Fruit fly (Drosophila melanogaster): ENCODE data around the gene trh.
A peak's percentile ranks its signal among the peaks of the same experiment; 100 is the strongest.

The trh gene

dm6 chr3L:440249-440648 is 47.8 kb upstream of the trh start (continued):
- TF ChIP-seq Atf-2 (GFP tag; optimal IDR thresholded peaks at IDR 0.05), result no peak
- no peak for TF ChIP-seq tin (GFP tag; optimal IDR thresholded peaks at IDR 0.05)
- no peak for TF ChIP-seq Eip74EF (GFP tag; optimal IDR thresholded peaks at IDR 0.05)
- TF ChIP-seq CG1832 (GFP tag; optimal IDR thresholded peaks at IDR 0.05), result no peak
- TF ChIP-seq Usf (GFP tag; optimal IDR thresholded peaks at IDR 0.05), result no peak
- no peak for TF ChIP-seq Gsc (GFP tag; IDR thresholded peaks at IDR 0.05)
- 0 out of 2 replicates have a peak, but pooled peaks have one; percentile 4 for TF ChIP-seq CG3847 (GFP tag; IDR thresholded peaks at IDR 0.05)
- no peak; the same call in 2 of the 3 replicates for TF ChIP-seq Optix (GFP tag; IDR thresholded peaks at IDR 0.05)
- no peak for TF ChIP-seq disco-r (GFP tag; optimal IDR thresholded peaks at IDR 0.05)
- no peak for TF ChIP-seq Dfd (GFP tag; optimal IDR thresholded peaks at IDR 0.05)
- TF ChIP-seq CG12104 (GFP tag; optimal IDR thresholded peaks at IDR 0.05), result peak; percentile 25
- TF ChIP-seq tll (GFP tag; optimal IDR thresholded peaks at IDR 0.05), result no peak
- TF ChIP-seq Xrp1 (GFP tag; IDR thresholded peaks at IDR 0.05), result peak; percentile 29; the same call in 1 of the 2 replicates
- no peak for TF ChIP-seq CHES-1-like (GFP tag; optimal IDR thresholded peaks at IDR 0.05)
- no peak for TF ChIP-seq crc (GFP tag; optimal IDR thresholded peaks at IDR 0.05)
- no peak for TF ChIP-seq dan (GFP tag; IDR thresholded peaks at IDR 0.05)
- TF ChIP-seq stwl (tag; optimal IDR thresholded peaks at IDR 0.05), result no peak
- no peak for TF ChIP-seq Sin3A (optimal IDR thresholded peaks at IDR 0.05)
- peak; percentile 25 for TF ChIP-seq CG13123 (GFP tag; optimal IDR thresholded peaks at IDR 0.05)
- TF ChIP-seq CG1647 (GFP tag; optimal IDR thresholded peaks at IDR 0.05), result no peak
- TF ChIP-seq unc-4 (GFP tag; IDR thresholded peaks at IDR 0.05; ENCODE audit: partially characterized antibody), result no peak
- TF ChIP-seq ato (GFP tag; IDR thresholded peaks at IDR 0.05; ENCODE audit: partially characterized antibody), result no peak
- TF ChIP-seq Kr (GFP tag; optimal IDR thresholded peaks at IDR 0.05), result no peak
- peak; percentile 26 for TF ChIP-seq tup (GFP tag; optimal IDR thresholded peaks at IDR 0.05)
- no peak for TF ChIP-seq CG11093 (GFP tag; IDR thresholded peaks at IDR 0.05)
- no peak for TF ChIP-seq CG12744 (GFP tag; optimal IDR thresholded peaks at IDR 0.05)
- no peak for TF ChIP-seq Ets97D (GFP tag; optimal IDR thresholded peaks at IDR 0.05)
- peak; percentile 41 for TF ChIP-seq YL-1 (GFP tag; optimal IDR thresholded peaks at IDR 0.05)
- TF ChIP-seq scrt (GFP tag; optimal IDR thresholded peaks at IDR 0.05), result peak; percentile 61
- peak; percentile 43 for TF ChIP-seq gro (GFP tag; optimal IDR thresholded peaks at IDR 0.05)
- no peak for TF ChIP-seq Doc2 (GFP tag; IDR thresholded peaks at IDR 0.05)
- peak; percentile 81 for TF ChIP-seq CG4328 (GFP tag; optimal IDR thresholded peaks at IDR 0.05)
- peak; percentile 55 for TF ChIP-seq CG1529 (GFP tag; optimal IDR thresholded peaks at IDR 0.05)
- no peak for TF ChIP-seq Dip3 (GFP tag; optimal IDR thresholded peaks at IDR 0.05)
- peak; percentile 16 for TF ChIP-seq CG17829 (tag; optimal IDR thresholded peaks at IDR 0.05)
- no peak for TF ChIP-seq luna (GFP tag; optimal IDR thresholded peaks at IDR 0.05)
- peak; percentile 90 for TF ChIP-seq Med (GFP tag)
- TF ChIP-seq CG5953 (GFP tag; IDR thresholded peaks at IDR 0.05), result peak; percentile 59; the same call in 1 of the 2 replicates
- TF ChIP-seq CG8944 (GFP tag; optimal IDR thresholded peaks at IDR 0.05), result no peak
- no peak for TF ChIP-seq eve (GFP tag; optimal IDR thresholded peaks at IDR 0.05)
- 0 out of 4 replicates have a peak, but pooled peaks have one; percentile 55 for TF ChIP-seq chinmo (GFP tag; IDR thresholded peaks at IDR 0.05; ENCODE audit: partially characterized antibody)
- TF ChIP-seq mld (GFP tag; IDR thresholded peaks at IDR 0.05; ENCODE audit: partially characterized antibody), result no peak
- TF ChIP-seq CG9817 (tag; optimal IDR thresholded peaks at IDR 0.05), result peak; percentile 44
- TF ChIP-seq shn (GFP tag; optimal IDR thresholded peaks at IDR 0.05), result peak; percentile 28
- TF ChIP-seq CG14667 (GFP tag; IDR thresholded peaks at IDR 0.05), result no peak
- 0 out of 2 replicates have a peak, but pooled peaks have one; percentile 14 for TF ChIP-seq CG14441 (GFP tag; IDR thresholded peaks at IDR 0.05)
- no peak for TF ChIP-seq C15 (GFP tag; IDR thresholded peaks at IDR 0.05)
- 0 out of 2 replicates have a peak, but pooled peaks have one; percentile 9 for TF ChIP-seq sim (GFP tag; IDR thresholded peaks at IDR 0.05)
- TF ChIP-seq br (optimal IDR thresholded peaks at IDR 0.05), result no peak
- peak; percentile 63 for TF ChIP-seq sqz (GFP tag; optimal IDR thresholded peaks at IDR 0.05)
- no peak for TF ChIP-seq trem (tag; optimal IDR thresholded peaks at IDR 0.05)
- TF ChIP-seq CG10366 (GFP tag; IDR thresholded peaks at IDR 0.05), result no peak; the same call in 1 of the 2 replicates
